Fruit fly (Drosophila melanogaster) whole organism, embryonic: ENCODE results near the gene Spn88Eb.

Source experiments
- B-H1 ChIP-seq: fragments of 200-800 bp; sonication (Bioruptor generic); IDR thresholded peaks from 3 replicates; pipeline ENCODE4 v1.3.6; 2022; ENCODE audit warnings: missing biosample characterization, missing genetic modification characterization
- CG10654 ChIP-seq: fragments of 200-800 bp; sonication (Bioruptor generic); optimal IDR thresholded peaks from 2 replicates; lab custom pipeline; 2016; ENCODE audit warnings: missing biosample characterization, missing genetic modification characterization
- CG11456 ChIP-seq: fragments of 200-800 bp; sonication (Bioruptor generic); IDR thresholded peaks from 3 replicates; pipeline ENCODE4 v1.3.6; 2022; ENCODE audit warnings: missing biosample characterization, missing genetic modification characterization
- CG11504 ChIP-seq: fragments of 200-800 bp; sonication (Bioruptor generic); optimal IDR thresholded peaks from 3 replicates; lab custom pipeline; 2019; ENCODE audit warnings: missing biosample characterization, mild to moderate bottlenecking, missing genetic modification characterization, moderate library complexity
- CG11723 ChIP-seq: fragments of 200-800 bp; sonication (Bioruptor generic); optimal IDR thresholded peaks from 2 replicates; lab custom pipeline; 2017; ENCODE audit warnings: missing biosample characterization, mild to moderate bottlenecking, missing genetic modification characterization
- CG13296 ChIP-seq: fragments of 200-800 bp; sonication (Bioruptor generic); optimal IDR thresholded peaks from 3 replicates; lab custom pipeline; 2018; ENCODE audit warnings: missing biosample characterization, mild to moderate bottlenecking, missing genetic modification characterization
- CG15073 ChIP-seq: fragments of 200-800 bp; sonication (Bioruptor generic); optimal IDR thresholded peaks from 2 replicates; lab custom pipeline; 2016; ENCODE audit warnings: missing biosample characterization, missing genetic modification characterization
- CG17361 ChIP-seq: fragments of 200-800 bp; sonication (Bioruptor generic); IDR thresholded peaks from 3 replicates; pipeline ENCODE4 v1.3.6; 2022; ENCODE audit warnings: missing biosample characterization, missing genetic modification characterization
- CG18476 ChIP-seq: fragments of 200-800 bp; sonication (Bioruptor generic); optimal IDR thresholded peaks from 2 replicates; lab custom pipeline; 2016; ENCODE audit warnings: missing biosample characterization, mild to moderate bottlenecking, missing genetic modification characterization
- CG2129 ChIP-seq: fragments of 200-800 bp; sonication (Bioruptor generic); IDR thresholded peaks from 2 replicates; pipeline ENCODE4 v1.3.6; 2022; ENCODE audit warnings: missing biosample characterization, missing genetic modification characterization; ENCODE audit not compliant: partially characterized antibody
- CG30020 ChIP-seq: fragments of 200-800 bp; optimal IDR thresholded peaks from 2 replicates; lab custom pipeline; 2019; ENCODE audit warnings: missing biosample characterization, mild to moderate bottlenecking, missing genetic modification characterization, moderate library complexity
- CG34224 ChIP-seq: fragments of 200-800 bp; sonication (Bioruptor generic); IDR thresholded peaks from 3 replicates; pipeline ENCODE4 v1.3.6; 2022; ENCODE audit warnings: missing biosample characterization, missing genetic modification characterization; ENCODE audit not compliant: partially characterized antibody
- CG8359 ChIP-seq: fragments of 200-800 bp; sonication (Bioruptor generic); optimal IDR thresholded peaks from 2 replicates; lab custom pipeline; 2017; ENCODE audit warnings: missing biosample characterization, mild to moderate bottlenecking, missing genetic modification characterization, borderline replicate concordance
- CG8765 ChIP-seq: fragments of 200-800 bp; sonication (Bioruptor generic); IDR thresholded peaks from 2 replicates; pipeline ENCODE4 v1.3.6; 2022; ENCODE audit warnings: missing biosample characterization, missing genetic modification characterization
- E2f2 ChIP-seq: fragments of 200-800 bp; sonication (Bioruptor generic); IDR thresholded peaks from 2 replicates; pipeline ENCODE4 v1.3.6; 2022; ENCODE audit warnings: missing biosample characterization, missing genetic modification characterization
- ERR ChIP-seq: fragments of 200-800 bp; sonication (Bioruptor generic); optimal IDR thresholded peaks from 2 replicates; lab custom pipeline; 2016; ENCODE audit warnings: missing biosample characterization, missing genetic modification characterization
- Gsc ChIP-seq: fragments of 200-800 bp; sonication (Bioruptor generic); IDR thresholded peaks from 2 replicates; pipeline ENCODE4 v1.3.6; 2022; ENCODE audit warnings: missing biosample characterization, missing genetic modification characterization
- HLH3B ChIP-seq: fragments of 200-800 bp; sonication (Bioruptor generic); IDR thresholded peaks from 2 replicates; pipeline ENCODE4 v1.3.6; 2022; ENCODE audit warnings: missing biosample characterization, missing genetic modification characterization
- Hmx ChIP-seq: fragments of 200-800 bp; sonication (Bioruptor generic); optimal IDR thresholded peaks from 2 replicates; lab custom pipeline; 2016; ENCODE audit warnings: missing biosample characterization, missing genetic modification characterization
- Lim3 ChIP-seq: fragments of 200-800 bp; sonication (Bioruptor generic); IDR thresholded peaks from 2 replicates; pipeline ENCODE4 v1.3.6; 2022; ENCODE audit warnings: missing biosample characterization, missing genetic modification characterization
- NFAT ChIP-seq: fragments of 200-800 bp; sonication (Bioruptor generic); IDR thresholded peaks from 2 replicates; pipeline ENCODE4 v1.3.6; 2022; ENCODE audit warnings: missing biosample characterization, missing genetic modification characterization
- Nf-YB ChIP-seq: fragments of 200-800 bp; sonication (Bioruptor generic); optimal IDR thresholded peaks from 3 replicates; lab custom pipeline; 2019; ENCODE audit warnings: missing biosample characterization, mild to moderate bottlenecking, missing genetic modification characterization, moderate library complexity
- PHDP ChIP-seq: fragments of 200-800 bp; sonication (Bioruptor generic); optimal IDR thresholded peaks from 3 replicates; lab custom pipeline; 2018; ENCODE audit warnings: missing biosample characterization, mild to moderate bottlenecking, missing genetic modification characterization, moderate library complexity
- Ptx1 ChIP-seq: fragments of 200-800 bp; sonication (Bioruptor generic); IDR thresholded peaks from 2 replicates; pipeline ENCODE4 v1.3.6; 2022; ENCODE audit warnings: missing biosample characterization, missing genetic modification characterization
- ac ChIP-seq: fragments of 200-800 bp; sonication (Bioruptor generic); optimal IDR thresholded peaks from 3 replicates; lab custom pipeline; 2017; ENCODE audit warnings: missing biosample characterization, mild to moderate bottlenecking, missing genetic modification characterization
- aop ChIP-seq: fragments of 200-800 bp; sonication (Bioruptor generic); IDR thresholded peaks from 2 replicates; pipeline ENCODE4 v1.3.6; 2022; ENCODE audit warnings: missing biosample characterization, missing genetic modification characterization
- ap ChIP-seq: fragments of 200-800 bp; sonication (Bioruptor generic); IDR thresholded peaks from 2 replicates; pipeline ENCODE4 v1.3.6; 2022; ENCODE audit warnings: missing biosample characterization, missing genetic modification characterization
- ase ChIP-seq: fragments of 200-800 bp; sonication (Bioruptor generic); IDR thresholded peaks from 3 replicates; pipeline ENCODE4 v1.3.6; 2022; ENCODE audit warnings: missing biosample characterization, missing genetic modification characterization
- btn ChIP-seq: fragments of 200-800 bp; sonication (Bioruptor generic); optimal IDR thresholded peaks from 2 replicates; lab custom pipeline; 2016; ENCODE audit warnings: missing biosample characterization, missing genetic modification characterization
- cato ChIP-seq: fragments of 200-800 bp; sonication (Bioruptor generic); optimal IDR thresholded peaks from 2 replicates; lab custom pipeline; 2016; ENCODE audit warnings: missing biosample characterization, missing genetic modification characterization, borderline replicate concordance
- chm ChIP-seq: fragments of 200-800 bp; sonication (Bioruptor generic); IDR thresholded peaks from 2 replicates; pipeline ENCODE4 v1.3.6; 2022; ENCODE audit warnings: missing biosample characterization, missing genetic modification characterization
- corto ChIP-seq: fragments of 200-800 bp; sonication (Bioruptor generic); optimal IDR thresholded peaks from 2 replicates; lab custom pipeline; 2016; ENCODE audit warnings: missing biosample characterization, mild to moderate bottlenecking, missing genetic modification characterization, moderate library complexity
- croc ChIP-seq: fragments of 200-800 bp; sonication (Bioruptor generic); conservative IDR thresholded peaks from 3 replicates; pipeline ENCODE4 v1.3.6; 2022; ENCODE audit warnings: missing biosample characterization, missing genetic modification characterization
- da ChIP-seq: fragments of 200-800 bp; sonication (Bioruptor generic); optimal IDR thresholded peaks from 2 replicates; lab custom pipeline; 2016; ENCODE audit warnings: missing biosample characterization, missing genetic modification characterization
- dmrt11E ChIP-seq: fragments of 200-800 bp; sonication (Bioruptor generic); optimal IDR thresholded peaks from 3 replicates; lab custom pipeline; 2018; ENCODE audit warnings: missing biosample characterization, mild to moderate bottlenecking, missing genetic modification characterization, moderate library complexity
- fd3F ChIP-seq: fragments of 200-800 bp; sonication (Bioruptor generic); optimal IDR thresholded peaks from 2 replicates; lab custom pipeline; 2018; ENCODE audit warnings: missing biosample characterization, mild to moderate bottlenecking, missing genetic modification characterization, moderate library complexity
- gem ChIP-seq: fragments of 200-800 bp; sonication (Bioruptor generic); optimal IDR thresholded peaks from 2 replicates; lab custom pipeline; 2019; ENCODE audit warnings: missing biosample characterization, mild to moderate bottlenecking, missing genetic modification characterization, moderate library complexity
- grn ChIP-seq: fragments of 200-800 bp; sonication (Bioruptor generic); optimal IDR thresholded peaks from 3 replicates; lab custom pipeline; 2017; ENCODE audit warnings: missing biosample characterization, missing genetic modification characterization
- gro ChIP-seq: fragments of 200-800 bp; sonication (Bioruptor generic); optimal IDR thresholded peaks from 2 replicates; lab custom pipeline; 2016; ENCODE audit warnings: missing biosample characterization, missing genetic modification characterization
- ind ChIP-seq: fragments of 200-800 bp; sonication (Bioruptor generic); optimal IDR thresholded peaks from 3 replicates; lab custom pipeline; 2016; ENCODE audit warnings: missing biosample characterization, missing genetic modification characterization
- odd ChIP-seq: fragments of 200-800 bp; sonication (Bioruptor generic); optimal IDR thresholded peaks from 2 replicates; lab custom pipeline; 2017; ENCODE audit warnings: missing biosample characterization, mild to moderate bottlenecking, missing genetic modification characterization
- pb ChIP-seq: fragments of 200-800 bp; sonication (Bioruptor generic); optimal IDR thresholded peaks from 3 replicates; lab custom pipeline; 2016; ENCODE audit warnings: missing biosample characterization, missing genetic modification characterization
- pnt ChIP-seq: fragments of 200-800 bp; sonication (Bioruptor generic); optimal IDR thresholded peaks from 3 replicates; lab custom pipeline; 2016; ENCODE audit warnings: missing biosample characterization, missing genetic modification characterization
- slp2 ChIP-seq: fragments of 200-800 bp; sonication (Bioruptor generic); optimal IDR thresholded peaks from 2 replicates; lab custom pipeline; 2016; ENCODE audit warnings: missing biosample characterization, missing genetic modification characterization
- ssp ChIP-seq: fragments of 200-800 bp; sonication (Bioruptor generic); IDR thresholded peaks from 2 replicates; pipeline ENCODE4 v1.3.6; 2022; ENCODE audit warnings: missing biosample characterization, missing genetic modification characterization
- tap ChIP-seq: fragments of 200-800 bp; optimal IDR thresholded peaks from 3 replicates; lab custom pipeline; 2019; ENCODE audit warnings: missing biosample characterization, mild to moderate bottlenecking, missing genetic modification characterization, moderate library complexity
- tin ChIP-seq: fragments of 200-800 bp; sonication (Bioruptor generic); optimal IDR thresholded peaks from 3 replicates; lab custom pipeline; 2016; ENCODE audit warnings: missing biosample characterization, missing genetic modification characterization
- tll ChIP-seq, 2 experiments: fragments of 200-800 bp in 1 of 2; fragments of >200 bp in 1 of 2; sonication (Bioruptor generic) in 1 of 2; optimal IDR thresholded peaks; 2 replicates each; lab custom pipeline; 2017 to 2019; ENCODE audit warnings: missing biosample characterization in 2 of 2, missing genetic modification characterization in 2 of 2, mild to moderate bottlenecking in 1 of 2, moderate library complexity in 1 of 2
- wek ChIP-seq: fragments of 200-800 bp; sonication (Bioruptor generic); optimal IDR thresholded peaks from 3 replicates; lab custom pipeline; 2018; ENCODE audit warnings: missing biosample characterization, mild to moderate bottlenecking, missing genetic modification characterization, moderate library complexity
- wor ChIP-seq: fragments of 200-800 bp; sonication (Bioruptor generic); IDR thresholded peaks from 2 replicates; pipeline ENCODE4 v1.3.6; 2022; ENCODE audit warnings: missing biosample characterization, missing genetic modification characterization

The Spn88Eb gene

dm6 chr3R:15218824-15219576, 10.4 kb upstream of the Spn88Eb start, which contains the start of the genes SIDL and CG12241 (continued):
- TF ChIP-seq CG11504: no peak
- no peak for TF ChIP-seq corto (GFP tag; lab: Kevin White, UChicago)
- no peak for TF ChIP-seq Hmx
- no peak for TF ChIP-seq tap (tag; lab: Kevin White, UChicago)
- peak; percentile 58 for TF ChIP-seq E2f2 (GFP tag; lab: Robert Waterston, UW)
- TF ChIP-seq ssp (GFP tag; lab: Robert Waterston, UW): peak; percentile 85
- peak; percentile 21; the same call in 1 of the 3 replicates for TF ChIP-seq CG34224 (GFP tag; lab: Robert Waterston, UW)
- TF ChIP-seq CG30020: peak; percentile 42
- peak; percentile 71 for TF ChIP-seq CG10654 (GFP tag; lab: Kevin White, UChicago)
- TF ChIP-seq CG11723 (GFP tag; lab: Kevin White, UChicago): no peak
- peak; percentile 46 for TF ChIP-seq fd3F (GFP tag; lab: Kevin White, UChicago)
- TF ChIP-seq grn (GFP tag; lab: Kevin White, UChicago): peak; percentile 61
- TF ChIP-seq slp2: peak; percentile 45
- no peak for TF ChIP-seq ap (GFP tag; lab: Robert Waterston, UW)
- peak; percentile 92 for TF ChIP-seq NFAT (GFP tag; lab: Robert Waterston, UW)
- TF ChIP-seq CG15073 (GFP tag; lab: Kevin White, UChicago): no peak
- TF ChIP-seq Lim3 (GFP tag; lab: Robert Waterston, UW): no peak
- peak; percentile 96 for TF ChIP-seq Ptx1 (GFP tag; lab: Robert Waterston, UW)
- peak; percentile 78 for TF ChIP-seq Gsc
- TF ChIP-seq btn (GFP tag; lab: Kevin White, UChicago): peak; percentile 37
- peak; percentile 93 for TF ChIP-seq CG11456 (GFP tag; lab: Robert Waterston, UW)
- TF ChIP-seq CG13296: peak; percentile 79
- TF ChIP-seq ac (GFP tag; lab: Kevin White, UChicago): no peak
- TF ChIP-seq croc: peak; percentile 72
- TF ChIP-seq pnt (GFP tag; lab: Kevin White, UChicago): peak; percentile 77
- no peak for TF ChIP-seq odd (GFP tag; lab: Kevin White, UChicago)
- peak; percentile 88 for TF ChIP-seq ind (GFP tag; lab: Kevin White, UChicago)
- peak; percentile 92 for TF ChIP-seq HLH3B (GFP tag; lab: Robert Waterston, UW)
- TF ChIP-seq B-H1 (GFP tag; lab: Robert Waterston, UW): peak; percentile 93
- peak; percentile 87; the same call in 1 of the 2 replicates for TF ChIP-seq CG8765 (GFP tag; lab: Robert Waterston, UW)
- peak; percentile 93 for TF ChIP-seq CG17361 (GFP tag; lab: Robert Waterston, UW)
- no peak for TF ChIP-seq Nf-YB
- TF ChIP-seq ase (GFP tag; lab: Robert Waterston, UW): peak; percentile 91
- peak; percentile 91 for TF ChIP-seq gro
- no peak for TF ChIP-seq wor (GFP tag; lab: Robert Waterston, UW)
- TF ChIP-seq PHDP (tag; lab: Kevin White, UChicago): peak; percentile 50
- TF ChIP-seq ERR (GFP tag; lab: Kevin White, UChicago): peak; percentile 77
- TF ChIP-seq cato (GFP tag; lab: Kevin White, UChicago): peak; percentile 17
- TF ChIP-seq tll (GFP tag; optimal IDR thresholded peaks at IDR 0.05; lab: Kevin White, UChicago): no peak
- TF ChIP-seq pb (GFP tag; lab: Kevin White, UChicago): peak; percentile 73
- TF ChIP-seq aop (GFP tag; lab: Robert Waterston, UW): no peak
- no peak for TF ChIP-seq CG2129 (GFP tag; lab: Robert Waterston, UW)
- TF ChIP-seq gem (tag; lab: Kevin White, UChicago): no peak
- peak; percentile 92 for TF ChIP-seq chm (GFP tag; lab: Robert Waterston, UW)
- TF ChIP-seq CG8359 (GFP tag; lab: Kevin White, UChicago): no peak
- TF ChIP-seq wek (GFP tag; lab: Kevin White, UChicago): no peak
- no peak for TF ChIP-seq da (GFP tag; lab: Kevin White, UChicago)
- TF ChIP-seq tin (GFP tag; lab: Kevin White, UChicago): peak; percentile 72
- TF ChIP-seq dmrt11E (tag; lab: Kevin White, UChicago): peak; percentile 12
- peak; percentile 86 for TF ChIP-seq CG18476 (GFP tag; lab: Kevin White, UChicago)
